Worm (Caenorhabditis elegans) whole organism, late embryonic: Measurements from ENCODE around the gene kvs-1.
"Not testable (repeated sequence)": the region's sequence is repeated elsewhere in the genome, so short reads cannot be mapped to it uniquely, and the experiment has no call there.

Source experiments
- ama-1 ChIP-seq: fragments of 150-350 bp; optimal IDR thresholded peaks from 2 replicates; lab custom pipeline; 2014
- dmd-4 ChIP-seq: sonication (generic microtip); optimal IDR thresholded peaks from 2 replicates; lab custom pipeline; 2016; ENCODE audit warnings: borderline replicate concordance, missing genetic modification characterization, missing compliant biosample characterization
- elt-4 ChIP-seq: sonication (generic microtip); optimal IDR thresholded peaks from 2 replicates; lab custom pipeline; 2016; ENCODE audit warnings: missing genetic modification characterization, missing compliant biosample characterization
- eyg-1 ChIP-seq: sonication (generic microtip); optimal IDR thresholded peaks from 2 replicates; lab custom pipeline; 2016; ENCODE audit warnings: missing genotype, missing genetic modification characterization, missing compliant biosample characterization
- gmeb-2 ChIP-seq: sonication (generic microtip); optimal IDR thresholded peaks from 2 replicates; lab custom pipeline; 2016; ENCODE audit warnings: missing genetic modification characterization, inconsistent platforms, missing compliant biosample characterization
- lin-11 ChIP-seq: fragments of 200-800 bp; sonication (Bioruptor generic); optimal IDR thresholded peaks from 2 replicates; lab custom pipeline; 2018; ENCODE audit warnings: mild to moderate bottlenecking, missing genetic modification characterization, missing compliant biosample characterization
- nfya-1 ChIP-seq: sonication (generic microtip); optimal IDR thresholded peaks from 2 replicates; lab custom pipeline; 2017; ENCODE audit warnings: missing genetic modification characterization, mild to moderate bottlenecking, missing compliant biosample characterization, antibody characterized with exemption, moderate library complexity
- pax-1 ChIP-seq: fragments of 150-350 bp; optimal IDR thresholded peaks from 2 replicates; lab custom pipeline; 2014; ENCODE audit warnings: missing biosample characterization, missing genetic modification characterization
- pha-4 ChIP-seq: fragments of 150-350 bp; optimal IDR thresholded peaks from 2 replicates; lab custom pipeline; 2018; ENCODE audit warnings: missing biosample characterization, missing genetic modification reagents, missing genetic modification characterization
- pqm-1 ChIP-seq: sonication (generic microtip); optimal IDR thresholded peaks from 2 replicates; lab custom pipeline; 2016; ENCODE audit warnings: missing genetic modification characterization, missing compliant biosample characterization
- tbx-2 ChIP-seq: sonication (generic microtip); optimal IDR thresholded peaks from 2 replicates; lab custom pipeline; 2016; ENCODE audit warnings: missing genetic modification characterization, missing compliant biosample characterization
- unc-3 ChIP-seq, 2 experiments: fragments of 200-800 bp in 1 of 2; sonication (Bioruptor generic) in 1 of 2; sonication (generic microtip) in 1 of 2; conservative IDR thresholded peaks in 1 of 2; optimal IDR thresholded peaks in 1 of 2; 2 replicates each; pipeline versions ENCODE4 v1.3.6 to Lab custom; 2016 to 2022; ENCODE audit warnings: missing compliant biosample characterization in 2 of 2, missing genetic modification characterization in 2 of 2, missing genetic modification reagents in 1 of 2
- unc-55 ChIP-seq: sonication (generic microtip); optimal IDR thresholded peaks from 2 replicates; lab custom pipeline; 2017; ENCODE audit warnings: missing biosample characterization, missing genetic modification reagents, missing genetic modification characterization

- TF ChIP-seq unc-55 (GFP tag; lab: Kevin White, UChicago); gmeb-2 (tag; lab: Kevin White, UChicago); pax-1 (tag; lab: Kevin White, UChicago); pqm-1 (tag; lab: Kevin White, UChicago); pha-4 (tag; lab: Kevin White, UChicago); tbx-2 (tag; lab: Kevin White, UChicago); eyg-1 (tag; lab: Kevin White, UChicago); unc-3 (GFP tag; conservative IDR thresholded peaks at IDR 0.05; lab: Robert Waterston, UW); unc-3 (tag; optimal IDR thresholded peaks at IDR 0.05; lab: Kevin White, UChicago); dmd-4 (tag; lab: Kevin White, UChicago); ama-1; lin-11 (tag; lab: Kevin White, UChicago); nfya-1; elt-4 (tag; lab: Kevin White, UChicago): not testable (repeated sequence)
Observed at ce11 chrX:7664819-7665218, 42.1 kb downstream of the kvs-1 start, which contains the start of gene dhs-29.
